Fruit fly (Drosophila melanogaster): ENCODE measurements around the gene CG7430.

- TF ChIP-seq CG15710 (tag; optimal IDR thresholded peaks at IDR 0.05) (no peak), CG32121 (GFP tag; IDR thresholded peaks at IDR 0.05) (no peak), CG10348 (GFP tag; IDR thresholded peaks at IDR 0.05) (no peak), CG14655 (GFP tag; optimal IDR thresholded peaks at IDR 0.05) (no peak), D1 (tag; optimal IDR thresholded peaks at IDR 0.05) (peak; percentile 55), CG13204 (GFP tag; optimal IDR thresholded peaks at IDR 0.05) (no peak), Pif1B (GFP tag; optimal IDR thresholded peaks at IDR 0.05) (no peak), EcR (GFP tag; optimal IDR thresholded peaks at IDR 0.05) (no peak)
Observed at dm6 chr3L:17878781-17879360, 32.2 kb downstream of the CG7430 start, which contains the start of gene CG7408.

Data from whole organism, pupa.